Fruit fly (Drosophila melanogaster): Measurements from ENCODE around the gene tacc.

DNA sequence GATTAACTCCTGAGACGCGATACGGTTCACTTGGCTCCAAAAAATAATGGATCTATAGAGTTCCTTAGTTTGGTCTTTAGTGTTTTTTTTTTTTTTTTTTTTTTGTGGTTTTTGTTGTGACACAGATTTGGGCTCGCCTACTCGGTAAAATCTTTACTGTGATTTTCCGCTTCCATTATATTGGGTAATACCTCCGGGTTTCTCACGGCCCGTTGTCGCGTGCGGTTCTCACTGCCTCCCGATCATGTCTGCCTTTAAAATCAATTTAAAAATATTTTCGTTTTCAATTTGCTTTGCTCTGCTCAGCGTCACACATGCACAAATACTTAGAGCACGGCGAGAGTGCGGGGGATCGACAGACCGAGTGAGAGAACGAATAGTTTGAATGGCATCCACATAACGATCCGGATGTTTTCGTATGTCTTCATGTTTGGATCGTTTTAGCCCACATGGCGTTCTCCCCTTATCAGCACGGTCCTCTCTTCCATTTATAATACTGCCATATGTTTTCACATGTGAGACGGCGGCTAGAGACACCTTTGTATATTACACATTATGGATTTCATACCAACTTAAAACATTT is 2.6 kb downstream of the tacc start:
- TF ChIP-seq CG7556 (GFP tag; optimal IDR thresholded peaks at IDR 0.05), result no peak
- TF ChIP-seq CG34376 (GFP tag; optimal IDR thresholded peaks at IDR 0.05), result peak; percentile 62
- TF ChIP-seq gcm (GFP tag; optimal IDR thresholded peaks at IDR 0.05), result no peak
- TF ChIP-seq Adf1 (GFP tag; IDR thresholded peaks at IDR 0.05), result peak; percentile 42; the same call in 1 of the 2 replicates
- no peak for TF ChIP-seq CG7928 (GFP tag; optimal IDR thresholded peaks at IDR 0.05)
- TF ChIP-seq zfh1 (GFP tag; IDR thresholded peaks at IDR 0.05), result no peak
- no peak for TF ChIP-seq CG13424 (tag; optimal IDR thresholded peaks at IDR 0.05)
- no peak for TF ChIP-seq repo (GFP tag; optimal IDR thresholded peaks at IDR 0.05)
- TF ChIP-seq CG34422 (GFP tag; IDR thresholded peaks at IDR 0.05), result no peak
- TF ChIP-seq HLH4C (GFP tag; IDR thresholded peaks at IDR 0.05; ENCODE audit: partially characterized antibody), result no peak
- no peak for TF ChIP-seq CG7839 (tag; optimal IDR thresholded peaks at IDR 0.05)

Data from whole organism, embryonic.